Worm (Caenorhabditis elegans): ENCODE data around the gene Y7A5A.6.

- TF ChIP-seq hmbx-1 (tag; optimal IDR thresholded peaks at IDR 0.05) (no peak), scrt-1 (GFP tag; IDR thresholded peaks at IDR 0.05) (no peak), ceh-13 (GFP tag; optimal IDR thresholded peaks at IDR 0.05) (no peak), tbx-37 (GFP tag; conservative IDR thresholded peaks at IDR 0.05) (no peak), ama-1 (optimal IDR thresholded peaks at IDR 0.05) (no peak), tra-4 (tag; optimal IDR thresholded peaks at IDR 0.05) (no peak), tbx-11 (GFP tag; IDR thresholded peaks at IDR 0.05) (no peak)
Measured at ce11 chrX:15771411-15771810, 28.1 kb downstream of the Y7A5A.6 start, which contains the start of gene Y7A5A.1.

All from whole organism, early embryonic.